Fruit fly (Drosophila melanogaster) whole organism, embryonic: Measurements from ENCODE around the gene RpL28.

Source experiments
- Aef1 ChIP-seq: fragments of 200-800 bp; sonication (Bioruptor generic); IDR thresholded peaks from 3 replicates; pipeline ENCODE4 v1.3.6; 2022; ENCODE audit warnings: missing biosample characterization, missing genetic modification characterization
- CG11247 ChIP-seq: fragments of 200-800 bp; sonication (Bioruptor generic); IDR thresholded peaks from 2 replicates; pipeline ENCODE4 v1.3.6; 2022; ENCODE audit warnings: missing biosample characterization, missing genetic modification characterization
- CG11456 ChIP-seq: fragments of 200-800 bp; sonication (Bioruptor generic); IDR thresholded peaks from 3 replicates; pipeline ENCODE4 v1.3.6; 2022; ENCODE audit warnings: missing biosample characterization, missing genetic modification characterization
- CG14710 ChIP-seq: fragments of 200-800 bp; sonication (Bioruptor generic); optimal IDR thresholded peaks from 3 replicates; lab custom pipeline; 2019; ENCODE audit warnings: missing biosample characterization, mild to moderate bottlenecking, missing genetic modification characterization, moderate library complexity
- CG16779 ChIP-seq: fragments of 200-800 bp; sonication (Bioruptor generic); IDR thresholded peaks from 2 replicates; pipeline ENCODE4 v1.3.6; 2022; ENCODE audit warnings: missing biosample characterization, missing genetic modification characterization
- CG17385 ChIP-seq: fragments of 200-800 bp; sonication (Bioruptor generic); optimal IDR thresholded peaks from 3 replicates; lab custom pipeline; 2018; ENCODE audit warnings: missing biosample characterization, mild to moderate bottlenecking, missing genetic modification characterization
- CG18011 ChIP-seq: fragments of 200-800 bp; sonication (Bioruptor generic); optimal IDR thresholded peaks from 2 replicates; lab custom pipeline; 2017; ENCODE audit warnings: missing biosample characterization, missing genetic modification characterization, mild to moderate bottlenecking, moderate library complexity, missing genotype
- CG2889 ChIP-seq: fragments of 200-800 bp; sonication (Bioruptor generic); IDR thresholded peaks from 3 replicates; pipeline ENCODE4 v1.3.6; 2022; ENCODE audit warnings: missing biosample characterization, missing genetic modification characterization
- CG30403 ChIP-seq: fragments of 200-800 bp; sonication (Bioruptor generic); optimal IDR thresholded peaks from 3 replicates; lab custom pipeline; 2016; ENCODE audit warnings: missing biosample characterization, missing genetic modification characterization
- CG31388 ChIP-seq: fragments of 200-800 bp; sonication (Bioruptor generic); optimal IDR thresholded peaks from 2 replicates; lab custom pipeline; 2016; ENCODE audit warnings: missing biosample characterization, missing genetic modification characterization
- CG32767 ChIP-seq: fragments of 200-800 bp; sonication (Bioruptor generic); IDR thresholded peaks from 2 replicates; pipeline ENCODE4 v1.3.6; 2022; ENCODE audit warnings: missing biosample characterization, missing genetic modification characterization
- CG4328 ChIP-seq: fragments of 200-800 bp; sonication (Bioruptor generic); optimal IDR thresholded peaks from 3 replicates; lab custom pipeline; 2017; ENCODE audit warnings: missing biosample characterization, missing genetic modification reagents, missing genetic modification characterization
- CG4424 ChIP-seq: fragments of 200-800 bp; sonication (Bioruptor generic); optimal IDR thresholded peaks from 3 replicates; lab custom pipeline; 2016; ENCODE audit warnings: missing biosample characterization, missing genetic modification characterization
- CG5245 ChIP-seq: fragments of 200-800 bp; sonication (Bioruptor generic); optimal IDR thresholded peaks from 3 replicates; lab custom pipeline; 2016; ENCODE audit warnings: missing biosample characterization, missing genetic modification characterization
- CG6813 ChIP-seq: fragments of 200-800 bp; sonication (Bioruptor generic); optimal IDR thresholded peaks from 2 replicates; lab custom pipeline; 2017; ENCODE audit warnings: missing biosample characterization, missing genetic modification characterization, mild to moderate bottlenecking, moderate library complexity, missing genetic modification reagents
- CG6854 ChIP-seq: fragments of 200-800 bp; sonication (Bioruptor generic); optimal IDR thresholded peaks from 3 replicates; lab custom pipeline; 2017; ENCODE audit warnings: missing biosample characterization, mild to moderate bottlenecking, missing genetic modification characterization
- CG7357 ChIP-seq: fragments of 200-800 bp; sonication (Bioruptor generic); IDR thresholded peaks from 3 replicates; pipeline ENCODE4 v1.3.6; 2022; ENCODE audit warnings: missing biosample characterization, missing genetic modification characterization
- CG8290 ChIP-seq, 3 experiments: fragments of 200-800 bp; sonication (Bioruptor generic); optimal IDR thresholded peaks; 2 replicates each; lab custom pipeline; 2016 to 2019; ENCODE audit warnings: missing biosample characterization in 3 of 3, missing genetic modification characterization in 3 of 3, mild to moderate bottlenecking in 2 of 3, moderate library complexity in 1 of 3
- CG8765 ChIP-seq: fragments of 200-800 bp; sonication (Bioruptor generic); IDR thresholded peaks from 2 replicates; pipeline ENCODE4 v1.3.6; 2022; ENCODE audit warnings: missing biosample characterization, missing genetic modification characterization
- CG9609 ChIP-seq: fragments of 200-800 bp; sonication (Bioruptor generic); optimal IDR thresholded peaks from 3 replicates; lab custom pipeline; 2016; ENCODE audit warnings: missing biosample characterization, missing genetic modification characterization
- Chrac-16 ChIP-seq: fragments of 200-800 bp; sonication (Bioruptor generic); optimal IDR thresholded peaks from 3 replicates; lab custom pipeline; 2016; ENCODE audit warnings: missing biosample characterization, missing genetic modification characterization
- ERR ChIP-seq: fragments of 200-800 bp; sonication (Bioruptor generic); optimal IDR thresholded peaks from 2 replicates; lab custom pipeline; 2016; ENCODE audit warnings: missing biosample characterization, missing genetic modification characterization
- HLH54F ChIP-seq: fragments of 200-800 bp; sonication (Bioruptor generic); optimal IDR thresholded peaks from 3 replicates; lab custom pipeline; 2016; ENCODE audit warnings: missing biosample characterization, missing genetic modification characterization
- Hand ChIP-seq: fragments of 200-800 bp; sonication (Bioruptor generic); optimal IDR thresholded peaks from 2 replicates; lab custom pipeline; 2017; ENCODE audit warnings: mild to moderate bottlenecking, missing biosample characterization, missing genetic modification reagents, missing genetic modification characterization
- HmgD ChIP-seq: fragments of 200-800 bp; sonication (Bioruptor generic); optimal IDR thresholded peaks from 3 replicates; lab custom pipeline; 2016; ENCODE audit warnings: missing biosample characterization, missing genetic modification characterization
- HmgZ ChIP-seq: fragments of 200-800 bp; sonication (Bioruptor generic); optimal IDR thresholded peaks from 2 replicates; lab custom pipeline; 2018; ENCODE audit warnings: missing biosample characterization, mild to moderate bottlenecking, missing genetic modification characterization
- Hr51 ChIP-seq, 2 experiments: fragments of 200-800 bp; sonication (Bioruptor generic); optimal IDR thresholded peaks; 2 replicates in 1 of 2; 3 replicates in 1 of 2; lab custom pipeline; 2016 to 2018; ENCODE audit warnings: missing biosample characterization in 2 of 2, missing genetic modification characterization in 2 of 2, mild to moderate bottlenecking in 1 of 2, moderate library complexity in 1 of 2
- Myb ChIP-seq: fragments of 200-800 bp; sonication (Bioruptor generic); optimal IDR thresholded peaks from 2 replicates; lab custom pipeline; 2016; ENCODE audit warnings: missing biosample characterization, missing genetic modification characterization
- NC2α ChIP-seq: fragments of 200-800 bp; sonication (Bioruptor generic); optimal IDR thresholded peaks from 2 replicates; lab custom pipeline; 2016; ENCODE audit warnings: missing biosample characterization, missing genetic modification characterization
- Nf-YA ChIP-seq: fragments of 200-800 bp; sonication (Bioruptor generic); IDR thresholded peaks from 2 replicates; pipeline ENCODE4 v1.3.6; 2022; ENCODE audit warnings: missing biosample characterization, missing genetic modification characterization
- Ravus ChIP-seq: fragments of 200-800 bp; sonication (Bioruptor generic); IDR thresholded peaks from 2 replicates; pipeline ENCODE4 v1.3.6; 2022; ENCODE audit warnings: missing biosample characterization, missing genetic modification characterization
- Vsx1 ChIP-seq: fragments of 200-800 bp; sonication (Bioruptor generic); optimal IDR thresholded peaks from 2 replicates; lab custom pipeline; 2017; ENCODE audit warnings: missing biosample characterization, mild to moderate bottlenecking, missing genetic modification characterization, missing genetic modification reagents
- al ChIP-seq: fragments of 200-800 bp; sonication (Bioruptor generic); IDR thresholded peaks from 2 replicates; pipeline ENCODE4 v1.3.6; 2022; ENCODE audit warnings: missing biosample characterization, missing genetic modification characterization
- bab2 ChIP-seq: fragments of 200-800 bp; sonication (Bioruptor generic); optimal IDR thresholded peaks from 2 replicates; lab custom pipeline; 2016; ENCODE audit warnings: missing biosample characterization, missing genetic modification characterization
- btn ChIP-seq: fragments of 200-800 bp; sonication (Bioruptor generic); optimal IDR thresholded peaks from 2 replicates; lab custom pipeline; 2016; ENCODE audit warnings: missing biosample characterization, missing genetic modification characterization
- corto ChIP-seq: fragments of 200-800 bp; sonication (Bioruptor generic); optimal IDR thresholded peaks from 2 replicates; lab custom pipeline; 2016; ENCODE audit warnings: missing biosample characterization, mild to moderate bottlenecking, missing genetic modification characterization, moderate library complexity
- croc ChIP-seq: fragments of 200-800 bp; sonication (Bioruptor generic); conservative IDR thresholded peaks from 3 replicates; pipeline ENCODE4 v1.3.6; 2022; ENCODE audit warnings: missing biosample characterization, missing genetic modification characterization
- dpn ChIP-seq, 2 experiments: fragments of 200-800 bp; sonication (Bioruptor generic); optimal IDR thresholded peaks; 3 replicates each; lab custom pipeline; 2016; ENCODE audit warnings: missing biosample characterization in 2 of 2, missing genetic modification characterization in 2 of 2
- inv ChIP-seq: fragments of 200-800 bp; sonication (Bioruptor generic); IDR thresholded peaks from 2 replicates; pipeline ENCODE4 v1.3.6; 2022; ENCODE audit warnings: missing biosample characterization, missing genetic modification characterization; ENCODE audit not compliant: partially characterized antibody
- lilli ChIP-seq: fragments of 200-800 bp; sonication (Bioruptor generic); optimal IDR thresholded peaks from 3 replicates; lab custom pipeline; 2016; ENCODE audit warnings: missing biosample characterization, missing genetic modification characterization
- mld ChIP-seq: fragments of 200-800 bp; sonication (Bioruptor generic); IDR thresholded peaks from 3 replicates; pipeline ENCODE4 v1.3.6; 2022; ENCODE audit warnings: missing biosample characterization, missing genetic modification characterization; ENCODE audit not compliant: partially characterized antibody
- seq ChIP-seq: fragments of 200-800 bp; sonication (Bioruptor generic); IDR thresholded peaks from 2 replicates; pipeline ENCODE4 v1.3.6; 2022; ENCODE audit warnings: missing biosample characterization, missing genetic modification characterization
- sna ChIP-seq: fragments of 200-800 bp; sonication (Bioruptor generic); IDR thresholded peaks from 2 replicates; pipeline ENCODE4 v1.3.6; 2022; ENCODE audit warnings: missing biosample characterization, missing genetic modification characterization; ENCODE audit not compliant: partially characterized antibody
- stwl ChIP-seq: fragments of 200-800 bp; sonication (Bioruptor generic); optimal IDR thresholded peaks from 3 replicates; lab custom pipeline; 2018; ENCODE audit warnings: missing biosample characterization, mild to moderate bottlenecking, missing genetic modification characterization, moderate library complexity
- tin ChIP-seq: fragments of 200-800 bp; sonication (Bioruptor generic); optimal IDR thresholded peaks from 3 replicates; lab custom pipeline; 2016; ENCODE audit warnings: missing biosample characterization, missing genetic modification characterization
- toy ChIP-seq: fragments of 200-800 bp; sonication (Bioruptor generic); IDR thresholded peaks from 2 replicates; pipeline ENCODE4 v1.3.6; 2022; ENCODE audit warnings: missing biosample characterization, missing genetic modification characterization
- trh ChIP-seq: fragments of 200-800 bp; sonication (Bioruptor generic); optimal IDR thresholded peaks from 2 replicates; lab custom pipeline; 2016; ENCODE audit warnings: missing biosample characterization, missing genetic modification characterization
- zfh1 ChIP-seq: fragments of 200-800 bp; sonication (Bioruptor generic); IDR thresholded peaks from 3 replicates; pipeline ENCODE4 v1.3.6; 2022; ENCODE audit warnings: missing biosample characterization, missing genetic modification characterization
- zfh2 ChIP-seq: fragments of 200-800 bp; sonication (Bioruptor generic); optimal IDR thresholded peaks from 2 replicates; lab custom pipeline; 2016; ENCODE audit warnings: missing biosample characterization, missing genetic modification characterization

The RpL28 gene

dm6 chr3L:3249997-3250774 is 27.4 kb upstream of the RpL28 start (continued):
- no peak for TF ChIP-seq inv (GFP tag; lab: Robert Waterston, UW)
- peak; percentile 87 for TF ChIP-seq trh (GFP tag; lab: Kevin White, UChicago)
- peak; percentile 95 to 96 for TF ChIP-seq dpn (GFP tag; optimal IDR thresholded peaks at IDR 0.05; lab: Kevin White, UChicago)
- TF ChIP-seq zfh2 (GFP tag; lab: Kevin White, UChicago): peak; percentile 95
- peak; percentile 85 for TF ChIP-seq CG18011 (GFP tag; lab: Kevin White, UChicago)
- TF ChIP-seq Myb (GFP tag; lab: Kevin White, UChicago): peak; percentile 85
- TF ChIP-seq CG7357 (GFP tag; lab: Robert Waterston, UW): peak; percentile 86
- TF ChIP-seq sna (GFP tag; lab: Robert Waterston, UW): no peak
- peak; percentile 90 for TF ChIP-seq Hand
- TF ChIP-seq CG2889: peak; percentile 85
- TF ChIP-seq CG8765: no peak
- peak; percentile 90 for TF ChIP-seq ERR
- TF ChIP-seq CG6854 (GFP tag; lab: Kevin White, UChicago): peak; percentile 90
- TF ChIP-seq lilli (GFP tag; lab: Kevin White, UChicago): peak; percentile 96
- peak; percentile 93 for TF ChIP-seq bab2 (GFP tag; lab: Kevin White, UChicago)
- no peak for TF ChIP-seq toy
- TF ChIP-seq Vsx1 (GFP tag; lab: Kevin White, UChicago): peak; percentile 83
- TF ChIP-seq tin (GFP tag; lab: Kevin White, UChicago): peak; percentile 96
- TF ChIP-seq mld: no peak
- TF ChIP-seq al (GFP tag; lab: Robert Waterston, UW): peak; percentile 87
- peak; percentile 89 for TF ChIP-seq HmgZ (tag; lab: Kevin White, UChicago)
- TF ChIP-seq CG14710 (tag; lab: Kevin White, UChicago): peak; percentile 96
- TF ChIP-seq seq (GFP tag; lab: Robert Waterston, UW): peak; percentile 82
- peak; percentile 76 for TF ChIP-seq CG11456 (GFP tag; lab: Robert Waterston, UW)
- peak; percentile 86 for TF ChIP-seq btn
- peak; percentile 79 for TF ChIP-seq Aef1 (GFP tag; lab: Robert Waterston, UW)
- TF ChIP-seq CG11247: peak; percentile 77
- TF ChIP-seq NC2α (GFP tag; lab: Kevin White, UChicago): peak; percentile 92
- TF ChIP-seq CG32767 (GFP tag; lab: Robert Waterston, UW): peak; percentile 76; the same call in 1 of the 2 replicates
- TF ChIP-seq Nf-YA (GFP tag; lab: Robert Waterston, UW): peak; percentile 59; the same call in 1 of the 2 replicates
- peak; percentile 74 for TF ChIP-seq HmgD (GFP tag; lab: Kevin White, UChicago)
- TF ChIP-seq zfh1: peak; percentile 75; the same call in 2 of the 3 replicates
- peak; percentile 92 for TF ChIP-seq CG17385 (GFP tag; lab: Kevin White, UChicago)
- TF ChIP-seq CG16779: peak; percentile 44; the same call in 1 of the 2 replicates
- TF ChIP-seq croc: peak; percentile 88
- peak; percentile 92 for TF ChIP-seq CG5245
- peak; percentile 90 for TF ChIP-seq CG8290 (GFP tag; optimal IDR thresholded peaks at IDR 0.05; lab: Kevin White, UChicago)
- TF ChIP-seq CG8290 (tag; optimal IDR thresholded peaks at IDR 0.05; lab: Kevin White, UChicago): peak; percentile 68 to 78
- TF ChIP-seq CG4328 (GFP tag; lab: Kevin White, UChicago): peak; percentile 92
- peak; percentile 95 for TF ChIP-seq HLH54F (GFP tag; lab: Kevin White, UChicago)
- TF ChIP-seq Hr51 (GFP tag; optimal IDR thresholded peaks at IDR 0.05; lab: Kevin White, UChicago): peak; percentile 92 to 95
- TF ChIP-seq CG4424 (GFP tag; lab: Kevin White, UChicago): peak; percentile 97
- TF ChIP-seq stwl: no peak
- TF ChIP-seq CG30403 (GFP tag; lab: Kevin White, UChicago): peak; percentile 98
- TF ChIP-seq corto (GFP tag; lab: Kevin White, UChicago): peak; percentile 37
- TF ChIP-seq Chrac-16 (GFP tag; lab: Kevin White, UChicago): peak; percentile 94
- peak; percentile 84 for TF ChIP-seq CG6813 (GFP tag; lab: Kevin White, UChicago)
- TF ChIP-seq Ravus (GFP tag; lab: Robert Waterston, UW): peak; percentile 49
- peak; percentile 78 for TF ChIP-seq CG31388 (GFP tag; lab: Kevin White, UChicago)
- peak; percentile 96 for TF ChIP-seq CG9609 (GFP tag; lab: Kevin White, UChicago)
